Fruit fly (Drosophila melanogaster): Measurements from ENCODE around the gene CG2202.

The CG2202 gene

DNA sequence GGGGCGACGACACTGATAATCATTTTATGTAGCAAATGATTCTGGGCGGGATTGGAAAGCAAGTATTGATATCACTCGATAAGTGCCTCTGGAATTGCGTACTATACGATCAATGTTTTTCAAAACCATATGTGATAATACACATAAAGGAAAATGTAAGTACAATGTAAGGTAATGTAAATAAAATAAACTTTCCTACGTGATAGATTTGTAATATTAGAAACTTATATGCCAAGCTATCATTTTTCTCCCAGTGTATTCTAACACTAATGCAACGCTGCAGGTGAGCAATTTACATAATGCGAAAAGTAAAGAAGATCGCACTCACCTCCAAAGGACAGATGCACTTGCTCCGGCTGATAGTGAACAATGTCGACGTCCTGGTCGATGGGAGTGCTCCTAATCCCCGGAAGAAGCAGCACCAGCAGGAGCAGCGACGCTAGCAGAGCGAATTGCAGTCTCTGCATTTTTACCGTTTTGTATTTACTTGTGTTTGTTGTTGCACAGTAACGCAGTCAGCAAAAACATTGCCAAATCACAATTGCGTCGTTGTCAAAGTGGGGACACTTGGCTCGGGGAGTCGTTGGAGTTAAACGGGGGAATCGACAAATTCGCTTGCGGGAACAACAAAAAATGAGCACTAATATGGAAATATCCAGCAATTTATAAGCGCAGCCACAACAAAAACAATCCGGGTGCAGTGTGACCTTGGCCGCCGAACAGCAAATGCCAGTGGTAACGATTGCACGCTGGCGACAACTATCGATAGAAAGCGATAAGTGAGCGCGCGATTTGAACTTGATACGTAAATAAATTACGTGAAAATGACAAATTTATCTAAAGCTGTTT lies 28.8 kb downstream of the CG2202 start, which contains the start of gene CG1637 (continued):
- TF ChIP-seq CG14710 (tag; optimal IDR thresholded peaks at IDR 0.05) = peak; percentile 16
- TF ChIP-seq HLH4C (GFP tag; IDR thresholded peaks at IDR 0.05; ENCODE audit: partially characterized antibody) = peak; percentile 64
- TF ChIP-seq Hr78 (GFP tag; optimal IDR thresholded peaks at IDR 0.05) = no peak
- no peak for TF ChIP-seq mam (GFP tag; optimal IDR thresholded peaks at IDR 0.05)
- no peak for TF ChIP-seq dm (GFP tag; optimal IDR thresholded peaks at IDR 0.05)
- peak; percentile 28 for TF ChIP-seq stwl (tag; optimal IDR thresholded peaks at IDR 0.05)
- no peak for TF ChIP-seq CG9876 (GFP tag; optimal IDR thresholded peaks at IDR 0.05)
- TF ChIP-seq mld (GFP tag; IDR thresholded peaks at IDR 0.05; ENCODE audit: partially characterized antibody) = 0 out of 3 replicates have a peak, but pooled peaks have one; percentile 52
- TF ChIP-seq Opbp (GFP tag; IDR thresholded peaks at IDR 0.05; ENCODE audit: partially characterized antibody) = peak; percentile 70; the same call in 2 of the 3 replicates
- TF ChIP-seq CTCF (GFP tag; optimal IDR thresholded peaks at IDR 0.05) = no peak
- no peak for TF ChIP-seq Fer2 (tag; optimal IDR thresholded peaks at IDR 0.05)
- no peak for TF ChIP-seq p53 (GFP tag; optimal IDR thresholded peaks at IDR 0.05)
- TF ChIP-seq Aef1 (GFP tag; IDR thresholded peaks at IDR 0.05) = peak; percentile 46
- peak; percentile 40 for TF ChIP-seq ftz-f1 (GFP tag; optimal IDR thresholded peaks at IDR 0.05)
- TF ChIP-seq chm (GFP tag; IDR thresholded peaks at IDR 0.05) = no peak
- no peak for TF ChIP-seq dimm (GFP tag; IDR thresholded peaks at IDR 0.05)
- TF ChIP-seq Tbp (GFP tag; optimal IDR thresholded peaks at IDR 0.05) = no peak
- TF ChIP-seq Xrp1 (GFP tag; IDR thresholded peaks at IDR 0.05) = no peak
- no peak for TF ChIP-seq emc (GFP tag; optimal IDR thresholded peaks at IDR 0.05)
- no peak for TF ChIP-seq Nf-YB (GFP tag; optimal IDR thresholded peaks at IDR 0.05)
- TF ChIP-seq CG7963 (GFP tag; IDR thresholded peaks at IDR 0.05; ENCODE audit: partially characterized antibody) = peak; percentile 32; the same call in 1 of the 3 replicates
- TF ChIP-seq CG32532 (GFP tag; IDR thresholded peaks at IDR 0.05) = no peak
- TF ChIP-seq vnd (GFP tag; IDR thresholded peaks at IDR 0.05; ENCODE audit: partially characterized antibody) = peak; percentile 49; the same call in 1 of the 3 replicates
- TF ChIP-seq CG4360 (GFP tag; IDR thresholded peaks at IDR 0.05) = peak; percentile 89
- no peak for TF ChIP-seq CG13296 (GFP tag; optimal IDR thresholded peaks at IDR 0.05)
- TF ChIP-seq Max (GFP tag; optimal IDR thresholded peaks at IDR 0.05) = no peak
- no peak for TF ChIP-seq Ptx1 (GFP tag; IDR thresholded peaks at IDR 0.05)
- TF ChIP-seq HLH3B (GFP tag; IDR thresholded peaks at IDR 0.05) = no peak
- TF ChIP-seq ap (GFP tag; IDR thresholded peaks at IDR 0.05) = no peak
- peak; percentile 42 for TF ChIP-seq dmrt99B (tag; optimal IDR thresholded peaks at IDR 0.05)
- no peak for TF ChIP-seq CG6813 (GFP tag; optimal IDR thresholded peaks at IDR 0.05)
- peak; percentile 82 for TF ChIP-seq gfzf (GFP tag; optimal IDR thresholded peaks at IDR 0.05)
- TF ChIP-seq CG6765 (GFP tag; optimal IDR thresholded peaks at IDR 0.05) = no peak
- peak; percentile 52; the same call in 1 of the 2 replicates for TF ChIP-seq sna (GFP tag; IDR thresholded peaks at IDR 0.05; ENCODE audit: partially characterized antibody)
- TF ChIP-seq fd3F (GFP tag; optimal IDR thresholded peaks at IDR 0.05) = no peak
- TF ChIP-seq CG4707 (GFP tag; optimal IDR thresholded peaks at IDR 0.05) = no peak
- peak; percentile 45 for TF ChIP-seq inv (GFP tag; IDR thresholded peaks at IDR 0.05; ENCODE audit: partially characterized antibody)
- TF ChIP-seq pzg (GFP tag; optimal IDR thresholded peaks at IDR 0.05) = peak; percentile 70
- TF ChIP-seq Dip3 (GFP tag; optimal IDR thresholded peaks at IDR 0.05) = no peak
- TF ChIP-seq lola (GFP tag; optimal IDR thresholded peaks at IDR 0.05) = no peak
- peak; percentile 32; the same call in 1 of the 3 replicates for TF ChIP-seq Doc3 (GFP tag; IDR thresholded peaks at IDR 0.05; ENCODE audit: partially characterized antibody)
- no peak for TF ChIP-seq zfh2 (GFP tag; optimal IDR thresholded peaks at IDR 0.05)
- no peak for TF ChIP-seq CkIIα-i1 (GFP tag; IDR thresholded peaks at IDR 0.05)
- no peak for TF ChIP-seq ranshi (GFP tag; IDR thresholded peaks at IDR 0.05)
- TF ChIP-seq sd (tag; optimal IDR thresholded peaks at IDR 0.05) = no peak
- no peak for TF ChIP-seq toy (GFP tag; IDR thresholded peaks at IDR 0.05)
- no peak for TF ChIP-seq gce (GFP tag; IDR thresholded peaks at IDR 0.05)
- no peak for TF ChIP-seq HLH54F (GFP tag; optimal IDR thresholded peaks at IDR 0.05)
- peak; percentile 6 for TF ChIP-seq az2 (GFP tag; optimal IDR thresholded peaks at IDR 0.05)
